Fruit fly (Drosophila melanogaster): ENCODE results near the gene CG42578.

Gene CG42578

DNA sequence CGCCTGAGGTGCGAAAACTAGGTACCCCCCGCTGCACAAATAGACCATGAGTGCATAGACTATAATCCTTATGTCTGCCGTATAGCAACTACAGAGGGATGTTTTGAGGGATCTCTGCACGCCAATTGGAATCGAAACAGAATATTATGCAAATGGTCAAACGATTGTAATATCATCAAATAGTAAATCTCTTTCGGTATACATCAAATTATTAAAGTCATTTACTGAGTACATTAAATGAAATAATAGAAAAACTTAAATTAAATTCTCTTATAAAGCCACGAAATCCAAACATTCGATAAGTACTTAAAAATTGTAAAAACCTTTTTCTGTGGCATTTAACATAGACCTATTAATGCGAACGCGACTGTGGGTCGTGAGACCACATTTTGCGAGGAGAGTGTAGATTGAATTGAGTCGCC lies 42.5 kb downstream of the CG42578 start (continued):
- peak in 1 of 2 experiments; percentile 73 for TF ChIP-seq salr (GFP tag; optimal IDR thresholded peaks at IDR 0.05)
- TF ChIP-seq Hr39 (GFP tag; optimal IDR thresholded peaks at IDR 0.05): peak; percentile 44
- TF ChIP-seq CG6854 (GFP tag; optimal IDR thresholded peaks at IDR 0.05): peak; percentile 48
- peak; percentile 66 for TF ChIP-seq Sox15 (GFP tag; optimal IDR thresholded peaks at IDR 0.05)
- TF ChIP-seq CG3032 (tag; optimal IDR thresholded peaks at IDR 0.05): peak; percentile 65
- TF ChIP-seq Met (GFP tag; optimal IDR thresholded peaks at IDR 0.05): peak; percentile 76
- TF ChIP-seq CG8119 (GFP tag; IDR thresholded peaks at IDR 0.05): peak; percentile 69
- TF ChIP-seq CG31627 (GFP tag; optimal IDR thresholded peaks at IDR 0.05): peak; percentile 56
- TF ChIP-seq fd85E (GFP tag; optimal IDR thresholded peaks at IDR 0.05): peak; percentile 20

DNA sequence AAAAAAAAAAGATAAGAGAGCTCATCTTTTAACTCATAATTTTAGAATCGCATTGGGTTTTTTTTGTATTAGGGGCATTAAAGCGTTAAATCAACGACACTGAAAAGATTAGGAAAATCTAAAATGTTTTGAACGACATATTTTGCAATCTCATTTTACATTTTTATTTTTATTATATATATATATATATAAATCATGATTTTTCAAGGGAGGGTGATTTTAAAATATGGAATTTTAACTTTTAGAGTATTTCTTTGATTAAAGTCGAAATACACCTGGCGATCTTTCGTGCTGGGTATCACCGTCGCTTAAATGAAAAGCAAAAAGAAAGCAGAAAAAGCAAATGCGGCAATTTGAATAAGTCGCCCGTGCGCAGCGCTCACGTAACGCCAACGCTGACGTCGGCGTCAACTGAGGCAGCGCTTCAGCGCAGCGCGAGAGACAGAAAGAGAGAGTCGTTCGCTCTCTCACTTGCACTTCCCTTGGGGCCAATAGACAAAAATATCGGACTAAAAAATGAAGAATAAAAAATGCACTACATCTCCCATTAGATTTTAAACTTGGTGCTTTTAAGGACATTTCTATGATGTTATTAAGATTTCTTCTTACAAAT lies 43.3 kb downstream of the CG42578 start:
- peak; percentile 42 for TF ChIP-seq OdsH (GFP tag; optimal IDR thresholded peaks at IDR 0.05)
- no peak for TF ChIP-seq fd59A (GFP tag; optimal IDR thresholded peaks at IDR 0.05)
- TF ChIP-seq vri (GFP tag; optimal IDR thresholded peaks at IDR 0.05): peak; percentile 31
- TF ChIP-seq CG34406 (GFP tag; optimal IDR thresholded peaks at IDR 0.05): peak; percentile 41
- TF ChIP-seq CG4318 (GFP tag; optimal IDR thresholded peaks at IDR 0.05): peak; percentile 39
- TF ChIP-seq Sox102F (GFP tag; optimal IDR thresholded peaks at IDR 0.05): peak; percentile 15
- no peak for TF ChIP-seq Hr38 (GFP tag; optimal IDR thresholded peaks at IDR 0.05)
- peak; percentile 83 for TF ChIP-seq CG32006 (GFP tag; optimal IDR thresholded peaks at IDR 0.05)
- TF ChIP-seq spab (GFP tag; optimal IDR thresholded peaks at IDR 0.05): no peak
- TF ChIP-seq CG8632 (GFP tag; optimal IDR thresholded peaks at IDR 0.05): peak; percentile 11
- TF ChIP-seq pdm3 (GFP tag; optimal IDR thresholded peaks at IDR 0.05): no peak
- TF ChIP-seq acj6 (GFP tag; optimal IDR thresholded peaks at IDR 0.05): peak; percentile 14
- TF ChIP-seq Lpt (GFP tag; optimal IDR thresholded peaks at IDR 0.05): no peak
- TF ChIP-seq achi (GFP tag; optimal IDR thresholded peaks at IDR 0.05): peak; percentile 40
- TF ChIP-seq Ets96B (tag; optimal IDR thresholded peaks at IDR 0.05): no peak
- no peak for TF ChIP-seq dsx (GFP tag; optimal IDR thresholded peaks at IDR 0.05; ENCODE audit: poor library complexity, severe bottlenecking)
- peak; percentile 16; the same call in 1 of the 2 replicates for TF ChIP-seq CG15336 (GFP tag; IDR thresholded peaks at IDR 0.05)
- TF ChIP-seq Eip75B (GFP tag; optimal IDR thresholded peaks at IDR 0.05): no peak
- TF ChIP-seq eg (GFP tag; IDR thresholded peaks at IDR 0.05): peak; percentile 21; the same call in 1 of the 3 replicates
- TF ChIP-seq CG8119 (GFP tag; IDR thresholded peaks at IDR 0.05): peak; percentile 41; the same call in 1 of the 3 replicates

DNA sequence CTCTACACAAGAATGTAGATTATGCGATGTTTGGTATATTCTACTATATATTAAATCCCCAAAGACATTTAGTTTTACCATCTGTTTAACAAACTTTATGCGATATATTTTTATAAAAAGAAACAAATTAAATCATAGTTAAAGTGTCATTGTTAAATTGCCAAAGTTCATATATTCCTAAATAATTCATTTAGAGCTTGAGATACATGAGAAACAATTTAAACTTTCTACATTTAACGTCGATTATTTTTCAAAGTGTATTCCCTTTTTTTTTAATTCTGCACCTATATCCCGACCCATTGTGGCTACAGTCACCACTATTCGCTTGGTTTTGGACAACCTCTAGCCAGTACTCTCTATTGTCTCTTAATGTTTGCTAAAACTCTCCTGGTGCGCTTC lies 43.8 kb downstream of the CG42578 start:
- TF ChIP-seq dsx (GFP tag; optimal IDR thresholded peaks at IDR 0.05; ENCODE audit: poor library complexity, severe bottlenecking) (no peak), Hr4 (GFP tag; optimal IDR thresholded peaks at IDR 0.05) (peak; percentile 35), CG32006 (GFP tag; optimal IDR thresholded peaks at IDR 0.05) (peak; percentile 25), Eip78C (GFP tag) (peak; percentile 81), salr (GFP tag; optimal IDR thresholded peaks at IDR 0.05) (peak in 1 of 2 experiments; percentile 12), CG4318 (GFP tag; optimal IDR thresholded peaks at IDR 0.05) (peak; percentile 19), CG10631 (GFP tag; optimal IDR thresholded peaks at IDR 0.05) (peak; percentile 36), OdsH (GFP tag; optimal IDR thresholded peaks at IDR 0.05) (peak; percentile 36), cyc (GFP tag; optimal IDR thresholded peaks at IDR 0.05) (no peak), Met (GFP tag; optimal IDR thresholded peaks at IDR 0.05) (peak; percentile 17), CG6792 (GFP tag; optimal IDR thresholded peaks at IDR 0.05) (no peak), CG6276 (GFP tag; optimal IDR thresholded peaks at IDR 0.05) (no peak), Blimp-1 (GFP tag; optimal IDR thresholded peaks at IDR 0.05) (no peak), CG6854 (GFP tag; optimal IDR thresholded peaks at IDR 0.05) (no peak)

DNA sequence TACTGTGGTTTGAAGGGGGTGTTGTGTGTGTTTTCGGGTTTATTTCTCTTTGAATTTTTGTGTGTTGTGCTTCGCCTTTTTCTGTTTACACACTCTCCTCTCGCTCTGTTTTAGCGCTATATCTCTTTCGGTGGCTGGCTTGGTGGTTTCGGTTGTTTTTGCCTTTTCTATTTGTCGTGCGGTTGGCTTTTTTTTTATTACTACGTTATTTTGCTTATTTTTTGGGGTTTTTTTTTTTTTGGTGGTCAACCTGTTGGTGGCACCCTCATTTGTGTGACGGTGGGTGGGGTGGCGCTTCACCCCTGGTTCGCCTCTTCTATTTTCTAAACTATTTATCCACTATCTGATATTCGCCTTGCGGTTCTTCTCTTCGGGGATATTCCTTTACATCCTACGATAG lies 44.7 kb downstream of the CG42578 start:
- TF ChIP-seq CG6163 (GFP tag; IDR thresholded peaks at IDR 0.05) (peak; percentile 54; the same call in 2 of the 3 replicates), CG6808 (GFP tag; optimal IDR thresholded peaks at IDR 0.05) (no peak), fkh (GFP tag; optimal IDR thresholded peaks at IDR 0.05) (no peak), CG6276 (GFP tag; optimal IDR thresholded peaks at IDR 0.05) (peak; percentile 65), eg (GFP tag; IDR thresholded peaks at IDR 0.05) (peak; percentile 79), Eip78C (GFP tag) (peak; percentile 55), Met (GFP tag; optimal IDR thresholded peaks at IDR 0.05) (no peak), CG10669 (GFP tag; optimal IDR thresholded peaks at IDR 0.05) (no peak), CG15336 (GFP tag; IDR thresholded peaks at IDR 0.05) (peak; percentile 65), CG8119 (GFP tag; IDR thresholded peaks at IDR 0.05) (peak; percentile 79), Hr4 (GFP tag; optimal IDR thresholded peaks at IDR 0.05) (peak; percentile 18)
